Worm (Caenorhabditis elegans): ENCODE measurements around the gene ora-1.

DNA sequence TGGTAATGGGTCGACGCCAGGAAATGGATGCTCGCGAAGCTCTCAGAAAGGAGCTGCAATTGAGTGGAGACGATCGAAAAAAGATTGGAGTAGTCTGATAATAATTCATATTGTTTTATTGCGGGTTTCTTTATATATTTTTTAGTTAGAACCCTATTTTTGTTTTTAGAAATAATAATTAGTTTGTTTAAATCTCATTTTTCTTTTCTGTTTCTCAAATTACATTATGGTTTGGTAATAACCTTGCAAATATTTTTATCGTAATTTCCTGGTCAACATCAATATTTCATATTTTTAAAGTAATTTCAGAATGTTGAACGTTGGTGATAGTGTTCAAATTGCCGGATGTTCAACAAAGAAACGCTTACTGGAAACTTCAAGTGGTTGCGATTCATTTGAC is 39.0 kb downstream of the ora-1 start, which contains the start of gene elpc-4:
- TF ChIP-seq nhr-12 (tag; optimal IDR thresholded peaks at IDR 0.05): no peak
- TF ChIP-seq nhr-10 (tag; optimal IDR thresholded peaks at IDR 0.05): no peak
- TF ChIP-seq unc-62 (GFP tag; optimal IDR thresholded peaks at IDR 0.05): no peak
- TF ChIP-seq snpc-4 (tag; optimal IDR thresholded peaks at IDR 0.05): no peak
- TF ChIP-seq R02D3.7 (tag; optimal IDR thresholded peaks at IDR 0.05): no peak
- no peak for TF ChIP-seq sma-9 (GFP tag; optimal IDR thresholded peaks at IDR 0.05)
- TF ChIP-seq sma-9 (tag; optimal IDR thresholded peaks at IDR 0.05): no peak
- no peak for TF ChIP-seq ama-1 (optimal IDR thresholded peaks at IDR 0.05)
- TF ChIP-seq ztf-11 (tag; optimal IDR thresholded peaks at IDR 0.05): no peak
- no peak for TF ChIP-seq lsy-2 (tag; optimal IDR thresholded peaks at IDR 0.05)
- TF ChIP-seq zag-1 (tag; optimal IDR thresholded peaks at IDR 0.05): no peak
- TF ChIP-seq elt-1 (tag; optimal IDR thresholded peaks at IDR 0.05): no peak
- TF ChIP-seq blmp-1 (tag; optimal IDR thresholded peaks at IDR 0.05; ENCODE audit: insufficient read depth): no peak
- TF ChIP-seq ZK546.5 (tag; optimal IDR thresholded peaks at IDR 0.05): no peak

All from whole organism, L2 larva.